Worm (Caenorhabditis elegans) whole organism, young adult: ENCODE results near the gene Y43F8C.9.

Experiments
- B0336.3 ChIP-seq: fragments of 200-800 bp; sonication (Bioruptor generic); IDR thresholded peaks from 2 replicates; pipeline ENCODE4 v1.3.6; 2022; ENCODE audit warnings: missing genetic modification characterization, missing compliant biosample characterization
- athp-1 ChIP-seq: sonication (generic microtip); optimal IDR thresholded peaks from 2 replicates; lab custom pipeline; 2017; ENCODE audit warnings: mild to moderate bottlenecking, missing genetic modification characterization, missing compliant biosample characterization
- hmg-20 ChIP-seq: fragments of 200-800 bp; sonication (Bioruptor generic); IDR thresholded peaks from 2 replicates; pipeline ENCODE4 v1.3.6; 2022; ENCODE audit warnings: missing genetic modification reagents, missing genetic modification characterization, missing compliant biosample characterization
- hsf-1 ChIP-seq: fragments of 200-800 bp; sonication (Bioruptor generic); IDR thresholded peaks from 2 replicates; pipeline ENCODE4 v1.3.6; 2022; ENCODE audit warnings: missing genetic modification reagents, missing genetic modification characterization, missing compliant biosample characterization
- sea-2 ChIP-seq: fragments of 200-800 bp; sonication (Bioruptor generic); IDR thresholded peaks from 2 replicates; pipeline ENCODE4 v1.3.6; 2022; ENCODE audit warnings: missing genetic modification characterization, missing compliant biosample characterization

DNA sequence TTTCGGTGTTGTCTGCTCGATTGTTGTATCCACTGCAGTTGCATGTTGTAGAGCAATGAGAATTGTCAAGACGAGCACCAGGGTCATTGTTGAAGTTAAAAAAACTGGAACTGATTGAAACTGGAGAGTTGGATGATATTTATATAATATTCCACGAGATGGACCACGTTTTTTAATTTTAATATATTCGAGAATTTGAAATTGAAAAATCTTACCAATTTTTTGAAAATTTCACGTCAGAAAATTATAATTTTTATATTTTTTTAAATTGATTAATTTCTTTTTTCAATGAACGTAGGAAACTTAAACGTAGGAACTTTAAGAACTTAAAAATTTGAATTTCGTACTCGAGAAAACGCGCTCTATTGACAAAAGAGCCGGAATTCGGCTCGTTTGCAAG is 13.4 kb upstream of the Y43F8C.9 start, which contains the start of gene Y43F8C.5:
- TF ChIP-seq B0336.3 (no peak), sea-2 (no peak), athp-1 (no peak), hmg-20 (no peak), hsf-1 (GFP tag; lab: Robert Waterston, UW) (no peak)
